Fruit fly (Drosophila melanogaster) whole organism, embryonic: ENCODE results near the gene Sytbeta.

Experiments used
- Atf3 ChIP-seq: fragments of 200-800 bp; sonication (Bioruptor generic); optimal IDR thresholded peaks from 3 replicates; lab custom pipeline; 2016; ENCODE audit warnings: missing biosample characterization, missing genetic modification characterization
- BEAF-32 ChIP-seq: fragments of 200-800 bp; sonication (Bioruptor generic); optimal IDR thresholded peaks from 3 replicates; lab custom pipeline; 2017; ENCODE audit warnings: missing biosample characterization, missing genetic modification characterization, mild to moderate bottlenecking, moderate library complexity, missing genetic modification reagents
- CG10979 ChIP-seq: fragments of 200-800 bp; sonication (Bioruptor generic); optimal IDR thresholded peaks from 2 replicates; lab custom pipeline; 2018; ENCODE audit warnings: missing biosample characterization, mild to moderate bottlenecking, missing genetic modification characterization, moderate library complexity
- CG12391 ChIP-seq: fragments of 200-800 bp; sonication (Bioruptor generic); optimal IDR thresholded peaks from 3 replicates; lab custom pipeline; 2018; ENCODE audit warnings: missing biosample characterization, mild to moderate bottlenecking, missing genetic modification characterization, moderate library complexity
- CG14014 ChIP-seq: fragments of 200-800 bp; sonication (Bioruptor generic); IDR thresholded peaks from 2 replicates; pipeline ENCODE4 v1.3.6; 2022; ENCODE audit warnings: missing biosample characterization, missing genetic modification characterization
- CG15011 ChIP-seq: fragments of 200-800 bp; sonication (Bioruptor generic); optimal IDR thresholded peaks from 3 replicates; lab custom pipeline; 2018; ENCODE audit warnings: missing biosample characterization, mild to moderate bottlenecking, missing genetic modification characterization
- CG15073 ChIP-seq: fragments of 200-800 bp; sonication (Bioruptor generic); optimal IDR thresholded peaks from 2 replicates; lab custom pipeline; 2016; ENCODE audit warnings: missing biosample characterization, missing genetic modification characterization
- CG17359 ChIP-seq: fragments of 200-800 bp; sonication (Bioruptor generic); optimal IDR thresholded peaks from 3 replicates; lab custom pipeline; 2018; ENCODE audit warnings: missing biosample characterization, mild to moderate bottlenecking, missing genetic modification characterization, moderate library complexity
- CG17829 ChIP-seq: fragments of 200-800 bp; optimal IDR thresholded peaks from 2 replicates; lab custom pipeline; 2019; ENCODE audit warnings: missing biosample characterization, mild to moderate bottlenecking, missing genetic modification characterization, moderate library complexity
- CG18262 ChIP-seq: fragments of 200-800 bp; optimal IDR thresholded peaks from 3 replicates; lab custom pipeline; 2019; ENCODE audit warnings: missing biosample characterization, mild to moderate bottlenecking, missing genetic modification characterization, moderate library complexity
- CG2875 ChIP-seq: fragments of 200-800 bp; sonication (Bioruptor generic); optimal IDR thresholded peaks from 2 replicates; lab custom pipeline; 2017; ENCODE audit warnings: missing biosample characterization, mild to moderate bottlenecking, missing genetic modification characterization, missing genetic modification reagents
- CG30403 ChIP-seq: fragments of 200-800 bp; sonication (Bioruptor generic); optimal IDR thresholded peaks from 3 replicates; lab custom pipeline; 2016; ENCODE audit warnings: missing biosample characterization, missing genetic modification characterization
- CG30431 ChIP-seq: fragments of 200-800 bp; sonication (Bioruptor generic); optimal IDR thresholded peaks from 2 replicates; lab custom pipeline; 2017; ENCODE audit warnings: missing biosample characterization, missing genetic modification characterization
- CG34224 ChIP-seq: fragments of 200-800 bp; sonication (Bioruptor generic); IDR thresholded peaks from 3 replicates; pipeline ENCODE4 v1.3.6; 2022; ENCODE audit warnings: missing biosample characterization, missing genetic modification characterization; ENCODE audit not compliant: partially characterized antibody
- CG3726 ChIP-seq: fragments of 200-800 bp; sonication (Bioruptor generic); IDR thresholded peaks from 3 replicates; pipeline ENCODE4, ENCODE4 v1.3.6; 2022; ENCODE audit warnings: missing biosample characterization, missing genetic modification characterization
- CG4404 ChIP-seq: fragments of 200-800 bp; sonication (Bioruptor generic); IDR thresholded peaks from 2 replicates; pipeline ENCODE4 v1.3.6; 2022; ENCODE audit warnings: missing biosample characterization, missing genetic modification characterization
- CG4707 ChIP-seq: fragments of 200-800 bp; sonication (Bioruptor generic); optimal IDR thresholded peaks from 2 replicates; lab custom pipeline; 2018; ENCODE audit warnings: missing biosample characterization, mild to moderate bottlenecking, missing genetic modification characterization, moderate library complexity
- CG7271 ChIP-seq: fragments of 200-800 bp; sonication (Bioruptor generic); optimal IDR thresholded peaks from 2 replicates; lab custom pipeline; 2018; ENCODE audit warnings: missing biosample characterization, mild to moderate bottlenecking, missing genetic modification characterization, moderate library complexity
- CG8924 ChIP-seq: fragments of 200-800 bp; optimal IDR thresholded peaks from 3 replicates; lab custom pipeline; 2019; ENCODE audit warnings: missing biosample characterization, mild to moderate bottlenecking, missing genetic modification characterization, moderate library complexity
- CoRest ChIP-seq: fragments of 200-800 bp; sonication (Bioruptor generic); optimal IDR thresholded peaks from 3 replicates; lab custom pipeline; 2018; ENCODE audit warnings: missing biosample characterization, mild to moderate bottlenecking, missing genetic modification characterization, moderate library complexity
- Dip2 ChIP-seq: fragments of 200-800 bp; sonication (Bioruptor generic); IDR thresholded peaks from 2 replicates; pipeline ENCODE4 v1.3.6; 2022; ENCODE audit warnings: missing biosample characterization, missing genetic modification characterization
- Doc3 ChIP-seq: fragments of 200-800 bp; sonication (Bioruptor generic); IDR thresholded peaks from 3 replicates; pipeline ENCODE4 v1.3.6; 2022; ENCODE audit warnings: missing biosample characterization, missing genetic modification characterization; ENCODE audit not compliant: partially characterized antibody
- E2f1 ChIP-seq: fragments of 200-800 bp; sonication (Bioruptor generic); IDR thresholded peaks from 2 replicates; pipeline ENCODE4 v1.3.6; 2022; ENCODE audit warnings: missing biosample characterization, missing genetic modification characterization
- Eip74EF ChIP-seq, 2 experiments: fragments of 200-800 bp in 1 of 2; fragments of >200 bp in 1 of 2; sonication (Bioruptor generic) in 1 of 2; optimal IDR thresholded peaks; 2 replicates each; lab custom pipeline; 2017 to 2019; ENCODE audit warnings: missing biosample characterization in 2 of 2, missing genetic modification characterization in 2 of 2, mild to moderate bottlenecking in 1 of 2, moderate library complexity in 1 of 2
- Ets97D ChIP-seq: fragments of 200-800 bp; sonication (Bioruptor generic); optimal IDR thresholded peaks from 3 replicates; lab custom pipeline; 2016; ENCODE audit warnings: missing biosample characterization, missing genetic modification characterization
- Gsc ChIP-seq: fragments of 200-800 bp; sonication (Bioruptor generic); IDR thresholded peaks from 2 replicates; pipeline ENCODE4 v1.3.6; 2022; ENCODE audit warnings: missing biosample characterization, missing genetic modification characterization
- Hr78 ChIP-seq, 2 experiments: fragments of 200-800 bp in 1 of 2; fragments of >200 bp in 1 of 2; sonication (Bioruptor generic) in 1 of 2; optimal IDR thresholded peaks; 2 replicates each; lab custom pipeline; 2017 to 2019; ENCODE audit warnings: missing biosample characterization in 2 of 2, missing genetic modification characterization in 2 of 2, mild to moderate bottlenecking in 1 of 2, moderate library complexity in 1 of 2
- Oaz ChIP-seq: fragments of 200-800 bp; sonication (Bioruptor generic); IDR thresholded peaks from 2 replicates; pipeline ENCODE4 v1.3.6; 2022; ENCODE audit warnings: missing biosample characterization, missing genetic modification characterization
- Optix ChIP-seq: fragments of 200-800 bp; sonication (Bioruptor generic); IDR thresholded peaks from 3 replicates; pipeline ENCODE4 v1.3.6; 2022; ENCODE audit warnings: missing biosample characterization, missing genetic modification characterization
- Sry-δ ChIP-seq: fragments of 200-800 bp; sonication (Bioruptor generic); optimal IDR thresholded peaks from 2 replicates; lab custom pipeline; 2016; ENCODE audit warnings: missing biosample characterization, missing genetic modification characterization
- ase ChIP-seq: fragments of 200-800 bp; sonication (Bioruptor generic); IDR thresholded peaks from 3 replicates; pipeline ENCODE4 v1.3.6; 2022; ENCODE audit warnings: missing biosample characterization, missing genetic modification characterization
- bcd ChIP-seq: fragments of 200-800 bp; sonication (Bioruptor generic); optimal IDR thresholded peaks from 2 replicates; lab custom pipeline; 2017; ENCODE audit warnings: missing biosample characterization, mild to moderate bottlenecking, missing genetic modification characterization
- bsh ChIP-seq, 2 experiments: fragments of 200-800 bp; sonication (Bioruptor generic); optimal IDR thresholded peaks; 2 replicates each; lab custom pipeline; 2017 to 2018; ENCODE audit warnings: mild to moderate bottlenecking in 2 of 2, missing biosample characterization in 2 of 2, missing genetic modification characterization in 2 of 2, moderate library complexity in 1 of 2
- cg ChIP-seq: fragments of 200-800 bp; sonication (Bioruptor generic); optimal IDR thresholded peaks from 3 replicates; lab custom pipeline; 2019; ENCODE audit warnings: missing biosample characterization, mild to moderate bottlenecking, missing genetic modification characterization, moderate library complexity
- chn ChIP-seq: fragments of 200-800 bp; sonication (Bioruptor generic); optimal IDR thresholded peaks from 2 replicates; lab custom pipeline; 2016; ENCODE audit warnings: missing biosample characterization, missing genetic modification characterization
- ci ChIP-seq: fragments of 200-800 bp; sonication (Bioruptor generic); IDR thresholded peaks from 3 replicates; pipeline ENCODE4 v1.3.6; 2022; ENCODE audit warnings: missing biosample characterization, missing genetic modification characterization
- crc ChIP-seq: fragments of 200-800 bp; sonication (Bioruptor generic); optimal IDR thresholded peaks from 2 replicates; lab custom pipeline; 2016; ENCODE audit warnings: missing biosample characterization, missing genetic modification characterization
- fd3F ChIP-seq: fragments of 200-800 bp; sonication (Bioruptor generic); optimal IDR thresholded peaks from 2 replicates; lab custom pipeline; 2018; ENCODE audit warnings: missing biosample characterization, mild to moderate bottlenecking, missing genetic modification characterization, moderate library complexity
- gem ChIP-seq: fragments of 200-800 bp; sonication (Bioruptor generic); optimal IDR thresholded peaks from 2 replicates; lab custom pipeline; 2019; ENCODE audit warnings: missing biosample characterization, mild to moderate bottlenecking, missing genetic modification characterization, moderate library complexity
- inv ChIP-seq: fragments of 200-800 bp; sonication (Bioruptor generic); IDR thresholded peaks from 2 replicates; pipeline ENCODE4 v1.3.6; 2022; ENCODE audit warnings: missing biosample characterization, missing genetic modification characterization; ENCODE audit not compliant: partially characterized antibody
- klu ChIP-seq: fragments of 200-800 bp; sonication (Bioruptor generic); IDR thresholded peaks from 2 replicates; pipeline ENCODE4 v1.3.6; 2022; ENCODE audit warnings: missing biosample characterization, missing genetic modification characterization
- nerfin-1 ChIP-seq: fragments of 200-800 bp; sonication (Bioruptor generic); optimal IDR thresholded peaks from 3 replicates; lab custom pipeline; 2019; ENCODE audit warnings: missing biosample characterization, mild to moderate bottlenecking, missing genetic modification characterization, moderate library complexity
- pb ChIP-seq: fragments of 200-800 bp; sonication (Bioruptor generic); optimal IDR thresholded peaks from 3 replicates; lab custom pipeline; 2016; ENCODE audit warnings: missing biosample characterization, missing genetic modification characterization
- sima ChIP-seq: fragments of 200-800 bp; sonication (Bioruptor generic); optimal IDR thresholded peaks from 2 replicates; lab custom pipeline; 2016; ENCODE audit warnings: missing biosample characterization, missing genetic modification characterization
- sr ChIP-seq: fragments of 200-800 bp; sonication (Bioruptor generic); IDR thresholded peaks from 3 replicates; pipeline ENCODE4 v1.3.6; 2022; ENCODE audit warnings: missing biosample characterization, missing genetic modification characterization
- trh ChIP-seq: fragments of 200-800 bp; sonication (Bioruptor generic); optimal IDR thresholded peaks from 2 replicates; lab custom pipeline; 2016; ENCODE audit warnings: missing biosample characterization, missing genetic modification characterization
- usp ChIP-seq: fragments of >200 bp; optimal IDR thresholded peaks from 2 replicates; lab custom pipeline; 2017; ENCODE audit warnings: missing biosample characterization, missing genetic modification characterization
- vvl ChIP-seq: fragments of 200-800 bp; sonication (Bioruptor generic); IDR thresholded peaks from 2 replicates; pipeline ENCODE4 v1.3.6; 2022; ENCODE audit warnings: missing biosample characterization, missing genetic modification characterization
- zfh1 ChIP-seq: fragments of 200-800 bp; sonication (Bioruptor generic); IDR thresholded peaks from 3 replicates; pipeline ENCODE4 v1.3.6; 2022; ENCODE audit warnings: missing biosample characterization, missing genetic modification characterization

Gene Sytbeta

dm6 chr3L:14972625-14973250 is 92.0 kb downstream of the Sytbeta start, which contains the start of gene Brd (continued):
- TF ChIP-seq Gsc (no peak), Dip2 (GFP tag; lab: Robert Waterston, UW) (no peak), inv (GFP tag; lab: Robert Waterston, UW) (no peak), CG4707 (no peak), CG30431 (GFP tag; lab: Kevin White, UChicago) (no peak), CG2875 (GFP tag; lab: Kevin White, UChicago) (no peak), CG30403 (GFP tag; lab: Kevin White, UChicago) (no peak), CG14014 (GFP tag; lab: Robert Waterston, UW) (no peak), cg (GFP tag; lab: Kevin White, UChicago) (no peak), pb (GFP tag; lab: Kevin White, UChicago) (no peak), bcd (GFP tag; lab: Kevin White, UChicago) (no peak), Eip74EF (GFP tag; optimal IDR thresholded peaks at IDR 0.05; lab: Kevin White, UChicago) (no peak), sr (GFP tag; lab: Robert Waterston, UW) (no peak), bsh (GFP tag; optimal IDR thresholded peaks at IDR 0.05; lab: Kevin White, UChicago) (no peak), Hr78 (GFP tag; optimal IDR thresholded peaks at IDR 0.05; lab: Kevin White, UChicago) (no peak), zfh1 (peak; percentile 23; the same call in 1 of the 3 replicates), fd3F (GFP tag; lab: Kevin White, UChicago) (no peak), ase (GFP tag; lab: Robert Waterston, UW) (no peak), CG12391 (tag; lab: Kevin White, UChicago) (no peak), CG15011 (GFP tag; lab: Kevin White, UChicago) (no peak), CG17829 (no peak), Optix (GFP tag; lab: Robert Waterston, UW) (no peak), CG7271 (no peak), CG15073 (GFP tag; lab: Kevin White, UChicago) (no peak), usp (no peak), Ets97D (GFP tag; lab: Kevin White, UChicago) (no peak), sima (no peak), vvl (peak; percentile 82), CG34224 (GFP tag; lab: Robert Waterston, UW) (no peak), E2f1 (GFP tag; lab: Robert Waterston, UW) (no peak), chn (GFP tag; lab: Kevin White, UChicago) (peak; percentile 22), CoRest (no peak), CG3726 (GFP tag; lab: Robert Waterston, UW) (no peak), Sry-δ (GFP tag; lab: Kevin White, UChicago) (no peak), Doc3 (GFP tag; lab: Robert Waterston, UW) (no peak)

dm6 chr3L:14971893-14972624 is 92.7 kb downstream of the Sytbeta start:
- TF ChIP-seq sima (no peak), nerfin-1 (tag; lab: Kevin White, UChicago) (peak; percentile 63), klu (GFP tag; lab: Robert Waterston, UW) (no peak), ci (GFP tag; lab: Robert Waterston, UW) (0 out of 3 replicates have a peak, but pooled peaks have one; percentile 16), CG17359 (tag; lab: Kevin White, UChicago) (no peak), CG18262 (tag; lab: Kevin White, UChicago) (peak; percentile 55), BEAF-32 (GFP tag; lab: Kevin White, UChicago) (no peak), CG4404 (GFP tag; lab: Robert Waterston, UW) (peak; percentile 79; the same call in 1 of the 2 replicates), Oaz (no peak), Atf3 (GFP tag; lab: Kevin White, UChicago) (no peak), gem (peak; percentile 27), trh (GFP tag; lab: Kevin White, UChicago) (no peak), crc (GFP tag; lab: Kevin White, UChicago) (no peak), CG8924 (tag; lab: Kevin White, UChicago) (peak; percentile 21), CG10979 (tag; lab: Kevin White, UChicago) (peak; percentile 31)
